Worm (Caenorhabditis elegans): ENCODE measurements around the gene tbx-38.
"Not testable (repeated sequence)": the region's sequence is repeated elsewhere in the genome, so short reads cannot be mapped to it uniquely, and the experiment has no call there.

Gene tbx-38

ce11 chrIII:11794389-11794788 lies 8.5 kb upstream of the tbx-38 start:
- TF ChIP-seq zfh-2 (GFP tag; conservative IDR thresholded peaks at IDR 0.05) = peak; percentile 80
- no peak for TF ChIP-seq ccch-3 (GFP tag; optimal IDR thresholded peaks at IDR 0.05)
- TF ChIP-seq egrh-3 (GFP tag; IDR thresholded peaks at IDR 0.05) = peak; percentile 28; the same call in 1 of the 2 replicates

- TF ChIP-seq lsl-1 (GFP tag; optimal IDR thresholded peaks at IDR 0.05) (peak; percentile 13), dox-1 (GFP tag; IDR thresholded peaks at IDR 0.05) (peak; percentile 80), fkh-3 (tag; optimal IDR thresholded peaks at IDR 0.05) (peak; percentile 70), lin-26 (GFP tag; IDR thresholded peaks at IDR 0.05) (peak; percentile 91), B0035.1 (tag; optimal IDR thresholded peaks at IDR 0.05) (peak; percentile 53), repo-1 (tag; optimal IDR thresholded peaks at IDR 0.05) (peak; percentile 73), attf-5 (GFP tag; optimal IDR thresholded peaks at IDR 0.05) (peak; percentile 59), tbp1 (GFP tag; optimal IDR thresholded peaks at IDR 0.05) (peak; percentile 94), nhr-27 (tag; optimal IDR thresholded peaks at IDR 0.05) (peak; percentile 79), K11D2.4 (GFP tag; IDR thresholded peaks at IDR 0.05) (0 out of 2 replicates have a peak, but pooled peaks have one; percentile 39), nhr-90 (tag; optimal IDR thresholded peaks at IDR 0.05) (peak; percentile 64), egrh-3 (GFP tag; IDR thresholded peaks at IDR 0.05) (0 out of 2 replicates have a peak, but pooled peaks have one; percentile 25), ceh-79 (tag; optimal IDR thresholded peaks at IDR 0.05) (peak; percentile 35), atf-7 (tag; optimal IDR thresholded peaks at IDR 0.05) (peak; percentile 53), K12H6.12 (tag; optimal IDR thresholded peaks at IDR 0.05) (peak; percentile 56), ztf-18 (tag; optimal IDR thresholded peaks at IDR 0.05) (peak; percentile 51), madf-3 (GFP tag; IDR thresholded peaks at IDR 0.05) (0 out of 2 replicates have a peak, but pooled peaks have one; percentile 18), hmg-1.2 (GFP tag; IDR thresholded peaks at IDR 0.05) (peak; percentile 74), cebp-1 (tag; optimal IDR thresholded peaks at IDR 0.05) (peak; percentile 70), rcor-1 (GFP tag; IDR thresholded peaks at IDR 0.05) (peak; percentile 61; the same call in 1 of the 2 replicates), ceh-100 (GFP tag; IDR thresholded peaks at IDR 0.05) (peak; percentile 34; the same call in 1 of the 2 replicates), mcd-1 (GFP tag; IDR thresholded peaks at IDR 0.05) (peak; percentile 71), snpc-4 (GFP tag; optimal IDR thresholded peaks at IDR 0.05) (peak; percentile 8), snpc-4 (tag; optimal IDR thresholded peaks at IDR 0.05) (peak; percentile 6 to 92 (median 69)), B0261.1 (tag; optimal IDR thresholded peaks at IDR 0.05) (peak; percentile 80), zfh-2 (GFP tag; conservative IDR thresholded peaks at IDR 0.05) (peak; percentile 83), Y67H2A.10 (GFP tag; conservative IDR thresholded peaks at IDR 0.05) (0 out of 2 replicates have a peak, but pooled peaks have one; percentile 12), ztf-22 (GFP tag; optimal IDR thresholded peaks at IDR 0.05) (peak; percentile 68), pbrm-1 (GFP tag; IDR thresholded peaks at IDR 0.05) (peak; percentile 47; the same call in 1 of the 2 replicates), ets-4 (GFP tag; optimal IDR thresholded peaks at IDR 0.05) (peak; percentile 32), zim-3 (tag; optimal IDR thresholded peaks at IDR 0.05) (peak; percentile 80), ekl-4 (GFP tag; IDR thresholded peaks at IDR 0.05) (peak; percentile 32; the same call in 1 of the 2 replicates), rec-8 (tag; optimal IDR thresholded peaks at IDR 0.05) (peak; percentile 64 to 65), aptf-3 (GFP tag; IDR thresholded peaks at IDR 0.05) (peak; percentile 83; the same call in 1 of the 2 replicates), ztf-3 (GFP tag; optimal IDR thresholded peaks at IDR 0.05) (peak; percentile 38), lin-54 (GFP tag; optimal IDR thresholded peaks at IDR 0.05) (peak; percentile 51), let-607 (tag; optimal IDR thresholded peaks at IDR 0.05) (peak; percentile 34 to 61), ama-1 (GFP tag; optimal IDR thresholded peaks at IDR 0.05) (peak in 1 of 2 experiments; percentile 60), rpc-1 (optimal IDR thresholded peaks at IDR 0.05) (peak; percentile 69), rpc-1 (tag; optimal IDR thresholded peaks at IDR 0.05) (peak; percentile 71)
- TF ChIP-seq cebp-1 (GFP tag; IDR thresholded peaks at IDR 0.05); ama-1 (optimal IDR thresholded peaks at IDR 0.05): not testable (repeated sequence)
Observed at ce11 chrIII:11792295-11793256, 6.7 kb upstream of the tbx-38 start, which contains the start of gene C24H11.2. C24H11.2 (minus strand) TSS chrIII:11792345.

Measured in whole organism, young adult.